Worm (Caenorhabditis elegans) whole organism, late embryonic: ENCODE measurements around the gene ZK470.1.

Source experiments
- K02D7.2 ChIP-seq: sonication (generic microtip); optimal IDR thresholded peaks from 2 replicates; lab custom pipeline; 2017; ENCODE audit warnings: mild to moderate bottlenecking, missing genetic modification characterization, missing compliant biosample characterization
- T23F11.4 ChIP-seq: fragments of 200-800 bp; sonication (Bioruptor generic); optimal IDR thresholded peaks from 2 replicates; lab custom pipeline; 2018; ENCODE audit warnings: mild to moderate bottlenecking, missing genetic modification characterization, missing compliant biosample characterization
- ahr-1 ChIP-seq: sonication (generic microtip); optimal IDR thresholded peaks from 2 replicates; lab custom pipeline; 2016; ENCODE audit warnings: missing genetic modification characterization, missing compliant biosample characterization
- ama-1 ChIP-seq: fragments of 150-350 bp; optimal IDR thresholded peaks from 2 replicates; lab custom pipeline; 2014
- ceh-14 ChIP-seq: sonication (generic microtip); optimal IDR thresholded peaks from 2 replicates; lab custom pipeline; 2016; ENCODE audit warnings: missing genotype, missing genetic modification characterization, missing compliant biosample characterization
- ceh-18 ChIP-seq: sonication (generic microtip); optimal IDR thresholded peaks from 2 replicates; lab custom pipeline; 2016; ENCODE audit warnings: missing genetic modification characterization, missing compliant biosample characterization
- ceh-2 ChIP-seq: sonication (generic microtip); optimal IDR thresholded peaks from 2 replicates; lab custom pipeline; 2016; ENCODE audit warnings: missing genotype, missing genetic modification characterization, missing compliant biosample characterization
- ceh-30 ChIP-seq: fragments of 150-350 bp; optimal IDR thresholded peaks from 2 replicates; lab custom pipeline; 2014; ENCODE audit warnings: missing biosample characterization, missing genetic modification characterization
- ceh-31 ChIP-seq: sonication (generic microtip); optimal IDR thresholded peaks from 2 replicates; lab custom pipeline; 2016; ENCODE audit warnings: missing genetic modification characterization, missing compliant biosample characterization
- ceh-34 ChIP-seq: sonication (generic microtip); optimal IDR thresholded peaks from 2 replicates; lab custom pipeline; 2016; ENCODE audit warnings: mild to moderate bottlenecking, missing genetic modification characterization, missing compliant biosample characterization
- ceh-45 ChIP-seq: fragments of 200-800 bp; sonication (Bioruptor generic); IDR thresholded peaks from 2 replicates; pipeline ENCODE4 v1.3.6; 2022; ENCODE audit warnings: missing genetic modification reagents, missing genetic modification characterization, missing compliant biosample characterization
- ceh-6 ChIP-seq: fragments of 200-800 bp; sonication (Bioruptor generic); optimal IDR thresholded peaks from 2 replicates; lab custom pipeline; 2018; ENCODE audit warnings: mild to moderate bottlenecking, missing genetic modification characterization, missing compliant biosample characterization
- dmd-4 ChIP-seq: sonication (generic microtip); optimal IDR thresholded peaks from 2 replicates; lab custom pipeline; 2016; ENCODE audit warnings: borderline replicate concordance, missing genetic modification characterization, missing compliant biosample characterization
- dve-1 ChIP-seq: sonication (generic microtip); optimal IDR thresholded peaks from 2 replicates; lab custom pipeline; 2017; ENCODE audit warnings: antibody characterized with exemption, mild to moderate bottlenecking, missing genetic modification characterization, missing compliant biosample characterization
- elt-2 ChIP-seq: sonication (generic microtip); optimal IDR thresholded peaks from 2 replicates; lab custom pipeline; 2016; ENCODE audit warnings: missing genetic modification reagents, missing genetic modification characterization, missing compliant biosample characterization
- ets-4 ChIP-seq: sonication (generic microtip); optimal IDR thresholded peaks from 2 replicates; lab custom pipeline; 2016; ENCODE audit warnings: missing genetic modification characterization, missing compliant biosample characterization
- eyg-1 ChIP-seq: sonication (generic microtip); optimal IDR thresholded peaks from 2 replicates; lab custom pipeline; 2016; ENCODE audit warnings: missing genotype, missing genetic modification characterization, missing compliant biosample characterization
- fkh-10 ChIP-seq: fragments of 150-350 bp; optimal IDR thresholded peaks from 2 replicates; lab custom pipeline; 2014; ENCODE audit warnings: missing biosample characterization, missing genetic modification reagents, missing genetic modification characterization
- fkh-6 ChIP-seq: sonication (generic microtip); optimal IDR thresholded peaks from 2 replicates; lab custom pipeline; 2016; ENCODE audit warnings: missing genetic modification characterization, missing compliant biosample characterization
- hlh-30 ChIP-seq: sonication (generic microtip); optimal IDR thresholded peaks from 2 replicates; lab custom pipeline; 2017; ENCODE audit warnings: antibody characterized with exemption, missing genetic modification characterization, missing compliant biosample characterization; ENCODE audit not compliant: insufficient read depth
- lim-6 ChIP-seq: sonication (generic microtip); optimal IDR thresholded peaks from 2 replicates; lab custom pipeline; 2016; ENCODE audit warnings: missing genetic modification characterization, missing compliant biosample characterization
- madf-2 ChIP-seq: sonication (generic microtip); optimal IDR thresholded peaks from 2 replicates; lab custom pipeline; 2017; ENCODE audit warnings: missing genetic modification characterization, missing compliant biosample characterization
- nfya-1 ChIP-seq: sonication (generic microtip); optimal IDR thresholded peaks from 2 replicates; lab custom pipeline; 2017; ENCODE audit warnings: missing genetic modification characterization, mild to moderate bottlenecking, missing compliant biosample characterization, antibody characterized with exemption, moderate library complexity
- nhr-232 ChIP-seq: sonication (generic microtip); optimal IDR thresholded peaks from 2 replicates; lab custom pipeline; 2016; ENCODE audit warnings: missing genetic modification characterization, missing compliant biosample characterization
- npax-4 ChIP-seq: sonication (generic microtip); optimal IDR thresholded peaks from 2 replicates; lab custom pipeline; 2016; ENCODE audit warnings: missing genetic modification characterization, missing compliant biosample characterization
- odd-2 ChIP-seq: sonication (generic microtip); optimal IDR thresholded peaks from 2 replicates; lab custom pipeline; 2017; ENCODE audit warnings: antibody characterized with exemption, mild to moderate bottlenecking, missing genetic modification characterization, missing compliant biosample characterization
- pag-3 ChIP-seq: sonication (generic microtip); optimal IDR thresholded peaks from 2 replicates; lab custom pipeline; 2016; ENCODE audit warnings: missing compliant biosample characterization, missing genetic modification characterization, borderline replicate concordance
- pax-1 ChIP-seq: fragments of 150-350 bp; optimal IDR thresholded peaks from 2 replicates; lab custom pipeline; 2014; ENCODE audit warnings: missing biosample characterization, missing genetic modification characterization
- pha-2 ChIP-seq: sonication (generic microtip); optimal IDR thresholded peaks from 2 replicates; lab custom pipeline; 2017; ENCODE audit warnings: mild to moderate bottlenecking, missing genetic modification characterization, missing compliant biosample characterization
- pqm-1 ChIP-seq: sonication (generic microtip); optimal IDR thresholded peaks from 2 replicates; lab custom pipeline; 2016; ENCODE audit warnings: missing genetic modification characterization, missing compliant biosample characterization
- pros-1 ChIP-seq: fragments of 150-350 bp; optimal IDR thresholded peaks from 2 replicates; lab custom pipeline; 2014; ENCODE audit warnings: missing biosample characterization, missing genetic modification reagents, missing genetic modification characterization
- rnt-1 ChIP-seq: sonication (generic microtip); optimal IDR thresholded peaks from 2 replicates; lab custom pipeline; 2016; ENCODE audit warnings: missing genetic modification characterization, missing compliant biosample characterization
- sdc-2 ChIP-seq: sonication (generic microtip); optimal IDR thresholded peaks from 2 replicates; lab custom pipeline; 2016; ENCODE audit warnings: missing genotype, missing genetic modification characterization, missing compliant biosample characterization
- sox-2 ChIP-seq: fragments of 200-800 bp; sonication (Bioruptor generic); IDR thresholded peaks from 2 replicates; pipeline ENCODE4 v1.3.6; 2022; ENCODE audit warnings: missing genetic modification reagents, missing genetic modification characterization, missing compliant biosample characterization
- sox-4 ChIP-seq: sonication (generic microtip); optimal IDR thresholded peaks from 2 replicates; lab custom pipeline; 2017; ENCODE audit warnings: mild to moderate bottlenecking, missing genetic modification characterization, inconsistent platforms, missing compliant biosample characterization
- tbx-2 ChIP-seq: sonication (generic microtip); optimal IDR thresholded peaks from 2 replicates; lab custom pipeline; 2016; ENCODE audit warnings: missing genetic modification characterization, missing compliant biosample characterization
- tbx-7 ChIP-seq: sonication (generic microtip); optimal IDR thresholded peaks from 2 replicates; lab custom pipeline; 2016; ENCODE audit warnings: missing genotype, missing genetic modification characterization, missing compliant biosample characterization
- unc-3 ChIP-seq, 2 experiments: fragments of 200-800 bp in 1 of 2; sonication (Bioruptor generic) in 1 of 2; sonication (generic microtip) in 1 of 2; conservative IDR thresholded peaks in 1 of 2; optimal IDR thresholded peaks in 1 of 2; 2 replicates each; pipeline versions ENCODE4 v1.3.6 to Lab custom; 2016 to 2022; ENCODE audit warnings: missing compliant biosample characterization in 2 of 2, missing genetic modification characterization in 2 of 2, missing genetic modification reagents in 1 of 2
- unc-42 ChIP-seq: sonication (generic microtip); optimal IDR thresholded peaks from 2 replicates; lab custom pipeline; 2016; ENCODE audit warnings: missing genotype, missing genetic modification characterization, missing compliant biosample characterization
- unc-55 ChIP-seq: sonication (generic microtip); optimal IDR thresholded peaks from 2 replicates; lab custom pipeline; 2017; ENCODE audit warnings: missing biosample characterization, missing genetic modification reagents, missing genetic modification characterization
- zip-5 ChIP-seq: sonication (generic microtip); optimal IDR thresholded peaks from 2 replicates; lab custom pipeline; 2016; ENCODE audit warnings: missing genetic modification characterization, missing compliant biosample characterization

Gene ZK470.1

ce11 chrX:4190537-4191144 is 27.1 kb downstream of the ZK470.1 start, which contains the start of gene vha-12:
TSS of gene vha-12 (plus strand) at chrX:4191094.
- TF ChIP-seq ama-1 (lab: Kevin White, UChicago) (peak; percentile 45), pha-2 (peak; percentile 24), fkh-10 (GFP tag; lab: Kevin White, UChicago) (no peak), ceh-6 (no peak), dve-1 (tag; lab: Kevin White, UChicago) (peak; percentile 70), ceh-31 (tag; lab: Kevin White, UChicago) (peak; percentile 87), nfya-1 (tag; lab: Kevin White, UChicago) (peak; percentile 86), ceh-14 (tag; lab: Kevin White, UChicago) (peak; percentile 18), rnt-1 (tag; lab: Kevin White, UChicago) (peak; percentile 48), ceh-2 (peak; percentile 29), unc-42 (tag; lab: Kevin White, UChicago) (peak; percentile 82), ets-4 (tag; lab: Kevin White, UChicago) (peak; percentile 77), hlh-30 (tag; lab: Kevin White, UChicago) (peak; percentile 51), madf-2 (tag; lab: Kevin White, UChicago) (no peak), zip-5 (tag; lab: Kevin White, UChicago) (no peak), ceh-34 (peak; percentile 94), fkh-6 (tag; lab: Kevin White, UChicago) (no peak), dmd-4 (peak; percentile 50), ceh-18 (tag; lab: Kevin White, UChicago) (peak; percentile 64), npax-4 (tag; lab: Kevin White, UChicago) (no peak), sox-2 (GFP tag; lab: Robert Waterston, UW) (peak; percentile 32; the same call in 1 of the 2 replicates), pax-1 (tag; lab: Kevin White, UChicago) (peak; percentile 76), sdc-2 (peak; percentile 82), elt-2 (tag; lab: Kevin White, UChicago) (peak; percentile 50), unc-55 (GFP tag; lab: Kevin White, UChicago) (peak; percentile 66), unc-3 (GFP tag; conservative IDR thresholded peaks at IDR 0.05; lab: Robert Waterston, UW) (no peak), unc-3 (tag; optimal IDR thresholded peaks at IDR 0.05; lab: Kevin White, UChicago) (no peak), pros-1 (tag; lab: Kevin White, UChicago) (peak; percentile 76), eyg-1 (tag; lab: Kevin White, UChicago) (no peak), tbx-2 (tag; lab: Kevin White, UChicago) (peak; percentile 83)

ce11 chrX:4192235-4192634 is 28.7 kb downstream of the ZK470.1 start:
- TF ChIP-seq ceh-14 (tag; lab: Kevin White, UChicago) (no peak), pqm-1 (tag; lab: Kevin White, UChicago) (no peak), ceh-45 (GFP tag; lab: Robert Waterston, UW) (no peak), sox-4 (tag; lab: Kevin White, UChicago) (no peak), T23F11.4 (no peak), ets-4 (tag; lab: Kevin White, UChicago) (no peak), eyg-1 (tag; lab: Kevin White, UChicago) (no peak), ama-1 (lab: Kevin White, UChicago) (no peak)

- TF ChIP-seq T23F11.4 (no peak), ama-1 (lab: Kevin White, UChicago) (no peak), pax-1 (tag; lab: Kevin White, UChicago) (no peak), unc-55 (GFP tag; lab: Kevin White, UChicago) (no peak), dmd-4 (no peak), K02D7.2 (tag; lab: Kevin White, UChicago) (no peak), madf-2 (tag; lab: Kevin White, UChicago) (no peak), ahr-1 (no peak), tbx-7 (tag; lab: Kevin White, UChicago) (no peak), ceh-30 (tag; lab: Kevin White, UChicago) (no peak), hlh-30 (tag; lab: Kevin White, UChicago) (no peak), nhr-232 (tag; lab: Kevin White, UChicago) (no peak), sox-2 (GFP tag; lab: Robert Waterston, UW) (no peak), pag-3 (tag; lab: Kevin White, UChicago) (no peak), lim-6 (tag; lab: Kevin White, UChicago) (no peak), odd-2 (tag; lab: Kevin White, UChicago) (no peak)
These were observed 29.6 kb downstream of the ZK470.1 start for ce11 chrX:4193080-4193479.
